Fruit fly (Drosophila melanogaster) whole organism, prepupa: ENCODE results near the gene ebd1.

ENCODE experiments used
- Blimp-1 ChIP-seq: fragments of 200-800 bp; sonication (Bioruptor generic); optimal IDR thresholded peaks from 3 replicates; lab custom pipeline; 2017; ENCODE audit warnings: missing biosample characterization, missing genetic modification characterization, mild to moderate bottlenecking, moderate library complexity, missing genetic modification reagents
- CG10631 ChIP-seq: fragments of 200-800 bp; sonication (Bioruptor generic); optimal IDR thresholded peaks from 2 replicates; lab custom pipeline; 2016; ENCODE audit warnings: missing biosample characterization, missing genetic modification characterization
- CG10669 ChIP-seq: fragments of 200-800 bp; sonication (Bioruptor generic); optimal IDR thresholded peaks from 3 replicates; lab custom pipeline; 2018; ENCODE audit warnings: missing biosample characterization, mild to moderate bottlenecking, missing genetic modification characterization, moderate library complexity
- CG11294 ChIP-seq: fragments of 200-800 bp; sonication (Bioruptor generic); IDR thresholded peaks from 2 replicates; pipeline ENCODE4 v1.3.6; 2022; ENCODE audit warnings: missing biosample characterization, missing genetic modification characterization
- CG11762 ChIP-seq: fragments of 200-800 bp; sonication (Bioruptor generic); optimal IDR thresholded peaks from 3 replicates; lab custom pipeline; 2016; ENCODE audit warnings: missing biosample characterization, missing genetic modification characterization; ENCODE audit not compliant: insufficient read depth
- CG11902 ChIP-seq: fragments of 200-800 bp; sonication (Bioruptor generic); optimal IDR thresholded peaks from 3 replicates; lab custom pipeline; 2016; ENCODE audit warnings: missing biosample characterization, missing genetic modification characterization
- CG15336 ChIP-seq: fragments of 200-800 bp; sonication (Bioruptor generic); IDR thresholded peaks from 2 replicates; pipeline ENCODE4 v1.3.6; 2022; ENCODE audit warnings: missing biosample characterization, missing genetic modification characterization
- CG1621 ChIP-seq: fragments of 200-800 bp; sonication (Bioruptor generic); optimal IDR thresholded peaks from 3 replicates; lab custom pipeline; 2018; ENCODE audit warnings: missing biosample characterization, mild to moderate bottlenecking, missing genetic modification characterization
- CG16779 ChIP-seq: fragments of 200-800 bp; sonication (Bioruptor generic); optimal IDR thresholded peaks from 3 replicates; lab custom pipeline; 2017; ENCODE audit warnings: missing biosample characterization, mild to moderate bottlenecking, missing genetic modification characterization
- CG3032 ChIP-seq: fragments of 200-800 bp; optimal IDR thresholded peaks from 2 replicates; lab custom pipeline; 2019; ENCODE audit warnings: missing biosample characterization, mild to moderate bottlenecking, missing genetic modification characterization, moderate library complexity
- CG31627 ChIP-seq: fragments of 200-800 bp; sonication (Bioruptor generic); optimal IDR thresholded peaks from 3 replicates; lab custom pipeline; 2016; ENCODE audit warnings: missing biosample characterization, missing genetic modification characterization
- CG32006 ChIP-seq: fragments of 200-800 bp; sonication (Bioruptor generic); optimal IDR thresholded peaks from 3 replicates; lab custom pipeline; 2017; ENCODE audit warnings: missing biosample characterization, mild to moderate bottlenecking, missing genetic modification characterization
- CG34406 ChIP-seq: fragments of 200-800 bp; sonication (Bioruptor generic); optimal IDR thresholded peaks from 3 replicates; lab custom pipeline; 2016; ENCODE audit warnings: missing biosample characterization, missing genetic modification characterization
- CG3919 ChIP-seq: fragments of 200-800 bp; sonication (Bioruptor generic); optimal IDR thresholded peaks from 3 replicates; lab custom pipeline; 2016; ENCODE audit warnings: missing biosample characterization, missing genetic modification characterization
- CG4318 ChIP-seq: fragments of 200-800 bp; sonication (Bioruptor generic); optimal IDR thresholded peaks from 3 replicates; lab custom pipeline; 2017; ENCODE audit warnings: missing biosample characterization, mild to moderate bottlenecking, missing genetic modification characterization
- CG6163 ChIP-seq: fragments of 200-800 bp; sonication (Bioruptor generic); IDR thresholded peaks from 3 replicates; pipeline ENCODE4 v1.3.6; 2022; ENCODE audit warnings: missing biosample characterization, missing genetic modification characterization
- CG6276 ChIP-seq: fragments of 200-800 bp; sonication (Bioruptor generic); optimal IDR thresholded peaks from 2 replicates; lab custom pipeline; 2017; ENCODE audit warnings: missing biosample characterization, mild to moderate bottlenecking, missing genetic modification characterization
- CG6808 ChIP-seq: fragments of 200-800 bp; sonication (Bioruptor generic); optimal IDR thresholded peaks from 3 replicates; lab custom pipeline; 2017; ENCODE audit warnings: missing biosample characterization, missing genetic modification characterization, mild to moderate bottlenecking, moderate library complexity, missing genetic modification reagents
- CG6854 ChIP-seq: fragments of 200-800 bp; sonication (Bioruptor generic); optimal IDR thresholded peaks from 2 replicates; lab custom pipeline; 2017; ENCODE audit warnings: missing biosample characterization, mild to moderate bottlenecking, missing genetic modification characterization
- CG7368 ChIP-seq: fragments of 200-800 bp; sonication (Bioruptor generic); optimal IDR thresholded peaks from 3 replicates; lab custom pipeline; 2016; ENCODE audit warnings: missing biosample characterization, missing genetic modification characterization
- CG8119 ChIP-seq: fragments of 200-800 bp; sonication (Bioruptor generic); IDR thresholded peaks from 3 replicates; pipeline ENCODE4 v1.3.6; 2022; ENCODE audit warnings: missing biosample characterization, missing genetic modification characterization
- CG8319 ChIP-seq: fragments of 200-800 bp; sonication (Bioruptor generic); optimal IDR thresholded peaks from 3 replicates; lab custom pipeline; 2016; ENCODE audit warnings: missing biosample characterization, missing genetic modification characterization
- CG8632 ChIP-seq: fragments of 200-800 bp; sonication (Bioruptor generic); optimal IDR thresholded peaks from 3 replicates; lab custom pipeline; 2016; ENCODE audit warnings: missing biosample characterization, missing genetic modification characterization
- Eip93F ChIP-seq: fragments of 200-800 bp; sonication (Bioruptor generic); optimal IDR thresholded peaks from 2 replicates; lab custom pipeline; 2016; ENCODE audit warnings: missing biosample characterization, mild to moderate bottlenecking, missing genetic modification characterization
- Hr38 ChIP-seq: sonication (Bioruptor generic); optimal IDR thresholded peaks from 2 replicates; lab custom pipeline; 2016; ENCODE audit warnings: missing biosample characterization, missing genetic modification characterization
- Hr39 ChIP-seq: fragments of 200-800 bp; sonication (Bioruptor generic); optimal IDR thresholded peaks from 2 replicates; lab custom pipeline; 2016; ENCODE audit warnings: missing biosample characterization, missing genetic modification characterization
- Met ChIP-seq: fragments of 200-800 bp; sonication (Bioruptor generic); optimal IDR thresholded peaks from 3 replicates; lab custom pipeline; 2016; ENCODE audit warnings: missing biosample characterization, missing genetic modification characterization
- OdsH ChIP-seq: fragments of 200-800 bp; sonication (Bioruptor generic); optimal IDR thresholded peaks from 3 replicates; lab custom pipeline; 2016; ENCODE audit warnings: missing biosample characterization, missing genetic modification characterization
- Smox ChIP-seq: fragments of 200-800 bp; sonication (Bioruptor generic); optimal IDR thresholded peaks from 3 replicates; lab custom pipeline; 2016; ENCODE audit warnings: missing biosample characterization, missing genetic modification characterization
- Sox102F ChIP-seq: fragments of 200-800 bp; sonication (Bioruptor generic); optimal IDR thresholded peaks from 2 replicates; lab custom pipeline; 2016; ENCODE audit warnings: missing biosample characterization, mild to moderate bottlenecking, missing genetic modification characterization
- Sox14 ChIP-seq: fragments of 200-800 bp; sonication (Bioruptor generic); optimal IDR thresholded peaks from 3 replicates; lab custom pipeline; 2016; ENCODE audit warnings: missing biosample characterization, missing genetic modification characterization
- achi ChIP-seq: fragments of 200-800 bp; sonication (Bioruptor generic); optimal IDR thresholded peaks from 3 replicates; lab custom pipeline; 2016; ENCODE audit warnings: missing biosample characterization, missing genetic modification characterization
- acj6 ChIP-seq: fragments of 200-800 bp; sonication (Bioruptor generic); optimal IDR thresholded peaks from 3 replicates; lab custom pipeline; 2016; ENCODE audit warnings: missing biosample characterization, missing genetic modification characterization
- dsx ChIP-seq: fragments of 200-800 bp; optimal IDR thresholded peaks from 3 replicates; lab custom pipeline; 2019; ENCODE audit warnings: missing biosample characterization, mild to moderate bottlenecking, missing genetic modification characterization, moderate library complexity; ENCODE audit not compliant: poor library complexity, severe bottlenecking
- eg ChIP-seq: fragments of 200-800 bp; sonication (Bioruptor generic); IDR thresholded peaks from 3 replicates; pipeline ENCODE4 v1.3.6; 2022; ENCODE audit warnings: missing biosample characterization, missing genetic modification characterization
- esn ChIP-seq: fragments of 200-800 bp; sonication (Bioruptor generic); optimal IDR thresholded peaks from 2 replicates; lab custom pipeline; 2016; ENCODE audit warnings: missing biosample characterization, mild to moderate bottlenecking, missing genetic modification characterization, moderate library complexity
- fd59A ChIP-seq: fragments of 200-800 bp; sonication (Bioruptor generic); optimal IDR thresholded peaks from 2 replicates; lab custom pipeline; 2017; ENCODE audit warnings: missing biosample characterization, mild to moderate bottlenecking, missing genetic modification characterization, missing genetic modification reagents
- fd85E ChIP-seq: fragments of 200-800 bp; sonication (Bioruptor generic); optimal IDR thresholded peaks from 3 replicates; lab custom pipeline; 2016; ENCODE audit warnings: missing biosample characterization, missing genetic modification characterization
- fkh ChIP-seq: fragments of 200-800 bp; sonication (Bioruptor generic); optimal IDR thresholded peaks from 3 replicates; lab custom pipeline; 2017; ENCODE audit warnings: missing biosample characterization, mild to moderate bottlenecking, missing genetic modification characterization, moderate library complexity
- net ChIP-seq: fragments of 200-800 bp; sonication (Bioruptor generic); optimal IDR thresholded peaks from 3 replicates; lab custom pipeline; 2016; ENCODE audit warnings: missing biosample characterization, missing genetic modification characterization
- pdm3 ChIP-seq: fragments of 200-800 bp; sonication (Bioruptor generic); optimal IDR thresholded peaks from 3 replicates; lab custom pipeline; 2016; ENCODE audit warnings: missing biosample characterization, missing genetic modification characterization
- salr ChIP-seq, 2 experiments: fragments of 200-800 bp; sonication (Bioruptor generic); optimal IDR thresholded peaks; 3 replicates each; lab custom pipeline; 2016 to 2018; ENCODE audit warnings: missing biosample characterization in 2 of 2, missing genetic modification characterization in 2 of 2, mild to moderate bottlenecking in 1 of 2
- spab ChIP-seq: fragments of 200-800 bp; sonication (Bioruptor generic); optimal IDR thresholded peaks from 2 replicates; lab custom pipeline; 2017; ENCODE audit warnings: missing biosample characterization, mild to moderate bottlenecking, missing genetic modification characterization, missing genetic modification reagents
- svp ChIP-seq: fragments of 200-800 bp; sonication (Bioruptor generic); peaks from one replicate; lab custom pipeline; 2016; ENCODE audit warnings: missing biosample characterization, missing genetic modification characterization
- topi ChIP-seq: fragments of 200-800 bp; sonication (Bioruptor generic); optimal IDR thresholded peaks from 3 replicates; lab custom pipeline; 2016; ENCODE audit warnings: missing biosample characterization, missing genetic modification characterization
- vri ChIP-seq: fragments of 200-800 bp; sonication (Bioruptor generic); optimal IDR thresholded peaks from 3 replicates; lab custom pipeline; 2016; ENCODE audit warnings: missing biosample characterization, mild to moderate bottlenecking, missing genetic modification characterization

The ebd1 gene

dm6 chr3L:635016-635363 lies 50.4 kb downstream of the ebd1 start:
- TF ChIP-seq dsx (no peak), CG4318 (GFP tag; lab: Kevin White, UChicago) (no peak), OdsH (GFP tag; lab: Kevin White, UChicago) (no peak), CG8119 (no peak), eg (GFP tag; lab: Robert Waterston, UW) (no peak), CG1621 (tag; lab: Kevin White, UChicago) (no peak), CG11762 (GFP tag; lab: Kevin White, UChicago) (no peak), achi (GFP tag; lab: Kevin White, UChicago) (no peak), Hr39 (GFP tag; lab: Kevin White, UChicago) (no peak), pdm3 (GFP tag; lab: Kevin White, UChicago) (no peak), Hr38 (GFP tag; lab: Kevin White, UChicago) (no peak), CG6163 (GFP tag; lab: Robert Waterston, UW) (no peak), CG34406 (GFP tag; lab: Kevin White, UChicago) (no peak), spab (GFP tag; lab: Kevin White, UChicago) (no peak)

DNA sequence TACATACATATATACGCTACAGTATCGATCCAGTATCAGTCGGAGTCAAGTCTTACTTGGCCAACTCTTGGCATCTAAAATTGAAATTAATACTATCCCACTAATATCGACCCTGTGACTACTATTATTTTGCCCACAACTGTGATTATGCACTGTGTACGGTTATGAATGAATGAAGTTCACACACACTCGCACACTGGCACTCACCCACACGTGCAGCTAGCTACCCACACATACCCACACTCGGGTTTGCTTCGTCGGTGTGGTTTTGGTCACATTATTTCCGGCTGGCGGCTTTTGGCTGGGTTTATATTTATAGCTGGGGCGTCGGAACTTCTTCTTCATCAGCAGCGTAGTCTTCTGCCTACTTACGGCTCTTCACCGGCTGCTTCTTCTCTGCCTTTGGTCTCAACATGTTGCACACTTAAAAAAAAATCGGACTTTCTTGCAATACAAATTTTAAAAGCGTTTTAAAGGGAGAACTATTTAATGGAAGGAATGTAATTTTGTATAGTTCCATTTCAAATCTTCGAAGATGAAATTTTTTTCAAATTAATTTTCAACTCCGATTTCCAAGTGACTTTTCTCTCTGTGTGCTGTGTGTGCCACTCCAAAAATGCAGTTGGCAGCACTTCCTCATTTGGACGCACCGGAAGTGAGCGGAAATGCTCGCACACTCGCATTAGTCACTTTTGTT lies 50.9 kb downstream of the ebd1 start:
- peak; percentile 80 for TF ChIP-seq CG11762 (GFP tag; lab: Kevin White, UChicago)
- peak; percentile 89 for TF ChIP-seq CG6276 (GFP tag; lab: Kevin White, UChicago)
- TF ChIP-seq net (GFP tag; lab: Kevin White, UChicago), result peak; percentile 89
- peak; percentile 66 for TF ChIP-seq Smox
- peak; percentile 81 for TF ChIP-seq CG4318 (GFP tag; lab: Kevin White, UChicago)
- peak; percentile 58; the same call in 1 of the 2 replicates for TF ChIP-seq CG11294 (GFP tag; lab: Robert Waterston, UW)
- TF ChIP-seq CG11902 (GFP tag; lab: Kevin White, UChicago), result peak; percentile 70
- peak; percentile 48 for TF ChIP-seq vri
- peak; percentile 83 for TF ChIP-seq CG7368
- TF ChIP-seq CG10669 (GFP tag; lab: Kevin White, UChicago), result peak; percentile 80
- TF ChIP-seq CG6808 (GFP tag; lab: Kevin White, UChicago), result peak; percentile 64
- peak; percentile 64 for TF ChIP-seq fd59A
- TF ChIP-seq CG31627 (GFP tag; lab: Kevin White, UChicago), result peak; percentile 80
- peak; percentile 89 for TF ChIP-seq svp (GFP tag; lab: Kevin White, UChicago)
- peak; percentile 88 for TF ChIP-seq OdsH (GFP tag; lab: Kevin White, UChicago)
- peak; percentile 66 to 88 for TF ChIP-seq salr (GFP tag; optimal IDR thresholded peaks at IDR 0.05; lab: Kevin White, UChicago)
- TF ChIP-seq Met, result peak; percentile 80
- peak; percentile 86 for TF ChIP-seq CG3919
- TF ChIP-seq achi (GFP tag; lab: Kevin White, UChicago), result peak; percentile 86
- TF ChIP-seq CG8319 (GFP tag; lab: Kevin White, UChicago), result peak; percentile 57
- peak; percentile 82 for TF ChIP-seq acj6 (GFP tag; lab: Kevin White, UChicago)
- TF ChIP-seq CG6854, result no peak
- peak; percentile 27 for TF ChIP-seq fkh
- peak; percentile 94 for TF ChIP-seq CG32006 (GFP tag; lab: Kevin White, UChicago)
- TF ChIP-seq CG10631, result peak; percentile 84
- peak; percentile 95 for TF ChIP-seq CG6163 (GFP tag; lab: Robert Waterston, UW)
- peak; percentile 84 for TF ChIP-seq esn (GFP tag; lab: Kevin White, UChicago)
- TF ChIP-seq CG16779 (tag; lab: Kevin White, UChicago), result peak; percentile 50
- TF ChIP-seq CG15336 (GFP tag; lab: Robert Waterston, UW), result peak; percentile 94
- peak; percentile 71 for TF ChIP-seq CG3032 (tag; lab: Kevin White, UChicago)
- TF ChIP-seq Sox102F, result peak; percentile 77
- TF ChIP-seq fd85E (GFP tag; lab: Kevin White, UChicago), result peak; percentile 47
- peak; percentile 91 for TF ChIP-seq eg (GFP tag; lab: Robert Waterston, UW)
- no peak for TF ChIP-seq Hr38 (GFP tag; lab: Kevin White, UChicago)
- peak; percentile 72 for TF ChIP-seq dsx
- TF ChIP-seq Hr39 (GFP tag; lab: Kevin White, UChicago), result peak; percentile 81
- no peak for TF ChIP-seq Eip93F (GFP tag; lab: Kevin White, UChicago)
- peak; percentile 26 for TF ChIP-seq Blimp-1 (GFP tag; lab: Kevin White, UChicago)
- TF ChIP-seq topi (GFP tag; lab: Kevin White, UChicago), result peak; percentile 79
- TF ChIP-seq pdm3 (GFP tag; lab: Kevin White, UChicago), result peak; percentile 84
- peak; percentile 83 for TF ChIP-seq Sox14 (GFP tag; lab: Kevin White, UChicago)
- peak; percentile 73 for TF ChIP-seq CG34406 (GFP tag; lab: Kevin White, UChicago)
- peak; percentile 71 for TF ChIP-seq CG8632
